Fruit fly (Drosophila melanogaster) S2 (cell line): ENCODE measurements around the gene Or67c.

Experiments used
- CG8478 ChIP-seq: fragments of >200 bp; optimal IDR thresholded peaks from 2 replicates; lab custom pipeline; 2018
- CTCF ChIP-seq, 2 experiments: fragments of >200 bp; optimal IDR thresholded peaks; 2 replicates each; lab custom pipeline; 2018

DNA sequence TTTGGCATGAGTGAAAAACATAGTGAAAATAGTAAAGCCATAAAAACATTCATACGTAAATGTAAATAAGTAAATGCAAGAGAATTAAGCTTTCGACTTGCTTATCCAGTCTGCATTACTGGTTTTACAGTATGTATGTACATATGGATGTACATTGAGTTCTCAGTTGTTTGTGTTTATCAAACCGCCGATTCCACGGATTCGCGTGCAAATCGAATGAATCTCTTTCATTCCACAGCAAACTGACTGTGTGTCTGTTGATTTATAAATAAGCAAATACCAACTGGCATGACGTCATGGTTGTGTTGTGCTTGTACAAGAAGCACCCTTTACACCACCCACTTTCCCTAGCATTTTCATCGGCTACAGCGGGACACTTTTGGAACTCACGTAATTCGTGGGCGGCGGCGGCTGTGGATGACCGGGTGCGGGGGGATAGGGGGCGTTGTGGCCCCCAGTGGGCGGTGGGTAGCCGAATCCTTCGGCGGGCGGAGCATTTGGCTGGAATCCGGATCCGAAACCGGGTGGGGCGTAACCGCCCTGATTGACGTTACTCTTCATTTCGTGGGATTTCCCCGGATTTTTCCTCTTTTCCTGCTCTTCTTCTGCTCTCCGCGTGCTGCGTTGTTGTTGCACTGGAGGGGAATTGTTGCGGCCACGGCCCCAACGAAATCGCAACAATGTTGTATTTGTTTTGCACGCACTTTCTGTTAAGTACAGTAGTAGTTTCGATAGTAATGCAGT lies 19.9 kb downstream of the Or67c start:
- TF ChIP-seq CG8478 (no peak), CTCF (optimal IDR thresholded peaks at IDR 0.05; lab: Kevin White, UChicago) (no peak)
